Fruit fly (Drosophila melanogaster) whole organism, embryonic: ENCODE measurements around the gene CG7191.

Experiments
- Hmr ChIP-seq: fragments of 200-800 bp; sonication (Bioruptor generic); optimal IDR thresholded peaks from 3 replicates; lab custom pipeline; 2017; ENCODE audit warnings: mild to moderate bottlenecking, missing biosample characterization, missing genetic modification reagents, missing genetic modification characterization
- PHDP ChIP-seq: fragments of 200-800 bp; sonication (Bioruptor generic); optimal IDR thresholded peaks from 3 replicates; lab custom pipeline; 2018; ENCODE audit warnings: missing biosample characterization, mild to moderate bottlenecking, missing genetic modification characterization, moderate library complexity

DNA sequence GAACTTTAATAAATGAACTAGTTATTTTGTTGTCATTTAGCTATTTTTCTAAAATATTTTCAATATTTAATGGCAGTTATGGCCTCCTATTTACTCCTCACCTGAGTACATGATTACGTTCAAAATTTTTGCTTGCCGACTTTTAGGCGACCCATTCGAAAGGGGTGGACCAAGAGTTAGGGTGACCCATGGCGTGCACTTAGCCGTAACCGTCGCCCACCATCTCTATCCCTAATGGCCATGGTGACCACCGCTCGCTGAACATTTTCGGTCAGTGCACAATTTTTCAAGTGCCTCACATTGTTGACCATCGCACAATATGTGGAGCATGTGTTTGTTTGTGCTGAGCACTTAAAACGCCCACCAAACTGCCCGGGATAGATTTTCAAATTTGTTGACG, 4.5 kb downstream of the CG7191 start:
- no peak for TF ChIP-seq PHDP
- TF ChIP-seq Hmr (GFP tag; lab: Kevin White, UChicago), result no peak
